Worm (Caenorhabditis elegans): ENCODE data around the gene C49C8.2.

The C49C8.2 gene

ce11 chrIV:8629609-8630052 lies 21.3 kb upstream of the C49C8.2 start (continued):
- TF ChIP-seq hlh-13 (GFP tag; optimal IDR thresholded peaks at IDR 0.05): no peak
- TF ChIP-seq ref-2 (tag; optimal IDR thresholded peaks at IDR 0.05): no peak
- TF ChIP-seq nhr-232 (tag; optimal IDR thresholded peaks at IDR 0.05): no peak
- TF ChIP-seq pros-1 (tag; optimal IDR thresholded peaks at IDR 0.05): no peak
- no peak for TF ChIP-seq tbx-7 (tag; optimal IDR thresholded peaks at IDR 0.05)
- no peak for TF ChIP-seq ceh-45 (GFP tag; IDR thresholded peaks at IDR 0.05)
- no peak for TF ChIP-seq zip-5 (tag; optimal IDR thresholded peaks at IDR 0.05)
- no peak for TF ChIP-seq hlh-30 (tag; optimal IDR thresholded peaks at IDR 0.05; ENCODE audit: insufficient read depth)
- TF ChIP-seq ceh-6 (GFP tag; optimal IDR thresholded peaks at IDR 0.05): no peak
- no peak for TF ChIP-seq hlh-8 (tag; optimal IDR thresholded peaks at IDR 0.05)
- TF ChIP-seq K09A11.1 (tag; optimal IDR thresholded peaks at IDR 0.05; ENCODE audit: insufficient read depth): no peak
- TF ChIP-seq pqm-1 (tag; optimal IDR thresholded peaks at IDR 0.05): no peak
- peak; percentile 64 for TF ChIP-seq nfya-1 (tag; optimal IDR thresholded peaks at IDR 0.05)
- TF ChIP-seq ceh-2 (tag; optimal IDR thresholded peaks at IDR 0.05): no peak
- no peak for TF ChIP-seq ceh-24 (tag; optimal IDR thresholded peaks at IDR 0.05)
- no peak for TF ChIP-seq pha-2 (tag; optimal IDR thresholded peaks at IDR 0.05)
- TF ChIP-seq npax-4 (tag; optimal IDR thresholded peaks at IDR 0.05): no peak
- no peak for TF ChIP-seq pat-9 (tag; optimal IDR thresholded peaks at IDR 0.05)
- peak; percentile 62 for TF ChIP-seq ceh-18 (tag; optimal IDR thresholded peaks at IDR 0.05)
- no peak for TF ChIP-seq ceh-9 (tag; optimal IDR thresholded peaks at IDR 0.05)
- no peak for TF ChIP-seq T23F11.4 (GFP tag; optimal IDR thresholded peaks at IDR 0.05)
- TF ChIP-seq unc-42 (tag; optimal IDR thresholded peaks at IDR 0.05): peak; percentile 22
- no peak for TF ChIP-seq ceh-48 (tag; optimal IDR thresholded peaks at IDR 0.05)
- TF ChIP-seq sox-4 (tag; optimal IDR thresholded peaks at IDR 0.05): no peak
- peak; percentile 37 for TF ChIP-seq ceh-19 (GFP tag; optimal IDR thresholded peaks at IDR 0.05)
- TF ChIP-seq sdc-2 (tag; optimal IDR thresholded peaks at IDR 0.05): no peak
- no peak for TF ChIP-seq mec-3 (tag; optimal IDR thresholded peaks at IDR 0.05; ENCODE audit: borderline replicate concordance)
- no peak for TF ChIP-seq ttx-3 (tag; optimal IDR thresholded peaks at IDR 0.05)
- no peak for TF ChIP-seq pax-1 (tag; optimal IDR thresholded peaks at IDR 0.05)
- TF ChIP-seq pag-3 (tag; optimal IDR thresholded peaks at IDR 0.05; ENCODE audit: borderline replicate concordance): no peak
- no peak for TF ChIP-seq dve-1 (tag; optimal IDR thresholded peaks at IDR 0.05)
- TF ChIP-seq K02D7.2 (tag; optimal IDR thresholded peaks at IDR 0.05): no peak
- TF ChIP-seq dmd-4 (tag; optimal IDR thresholded peaks at IDR 0.05; ENCODE audit: borderline replicate concordance): no peak
- TF ChIP-seq hlh-15 (tag; optimal IDR thresholded peaks at IDR 0.05): no peak
- no peak for TF ChIP-seq sox-2 (GFP tag; IDR thresholded peaks at IDR 0.05)
- no peak for TF ChIP-seq C08G9.2 (tag; optimal IDR thresholded peaks at IDR 0.05)
- no peak for TF ChIP-seq unc-86 (tag; optimal IDR thresholded peaks at IDR 0.05)
- TF ChIP-seq pha-4 (tag; optimal IDR thresholded peaks at IDR 0.05): no peak
- TF ChIP-seq madf-2 (tag; optimal IDR thresholded peaks at IDR 0.05): peak; percentile 11

ce11 chrIV:8630243-8630642 lies 20.6 kb upstream of the C49C8.2 start:
- TF ChIP-seq ceh-31 (tag; optimal IDR thresholded peaks at IDR 0.05): no peak

ce11 chrIV:8631033-8631432 lies 19.9 kb upstream of the C49C8.2 start, which contains the start of gene dgk-4:
Gene dgk-4 (plus strand): TSS chrIV:8631333.
- no peak for TF ChIP-seq ahr-1 (tag; optimal IDR thresholded peaks at IDR 0.05)
- no peak for TF ChIP-seq eyg-1 (tag; optimal IDR thresholded peaks at IDR 0.05)
- no peak for TF ChIP-seq C08G9.2 (tag; optimal IDR thresholded peaks at IDR 0.05)

All from whole organism, late embryonic.